Worm (Caenorhabditis elegans) whole organism, L2 larva: ENCODE results near the gene F20C5.11.

Experiments used
- ama-1 ChIP-seq: fragments of 150-350 bp; optimal IDR thresholded peaks from 2 replicates; lab custom pipeline; 2018; ENCODE audit warnings: inconsistent platforms
- nhr-77 ChIP-seq: fragments of 150-350 bp; optimal IDR thresholded peaks from 2 replicates; lab custom pipeline; 2014; ENCODE audit warnings: missing biosample characterization, missing genetic modification characterization
- unc-62 ChIP-seq: fragments of 150-350 bp; optimal IDR thresholded peaks from 2 replicates; lab custom pipeline; 2014; ENCODE audit warnings: missing biosample characterization, missing genetic modification reagents, missing genetic modification characterization

DNA sequence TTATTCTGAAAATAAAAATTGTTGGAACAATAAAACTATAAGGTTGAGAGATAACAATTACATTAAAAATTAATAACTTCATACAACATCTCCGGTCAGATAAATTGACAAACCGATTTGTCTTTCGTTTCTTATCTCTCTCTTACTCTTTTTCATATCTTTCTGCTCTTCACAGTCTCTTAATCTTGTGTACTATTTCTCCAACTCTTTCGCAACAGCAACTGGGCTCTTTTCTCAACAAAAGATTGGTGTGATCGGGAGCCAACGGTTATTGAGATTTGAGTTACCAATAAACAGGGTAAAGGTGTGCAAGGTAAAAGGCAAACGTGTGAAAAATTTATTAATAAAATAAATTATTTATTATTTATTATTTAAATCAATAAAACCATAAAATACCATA lies 24.9 kb upstream of the F20C5.11 start, which contains the start of gene C33D9.8:
- TF ChIP-seq ama-1 (lab: Kevin White, UChicago), result no peak
- no peak for TF ChIP-seq unc-62 (GFP tag; lab: Kevin White, UChicago)
- no peak for TF ChIP-seq nhr-77 (tag; lab: Kevin White, UChicago)
